Worm (Caenorhabditis elegans) whole organism, midembryonic: ENCODE data around the gene wht-2.

Experiments
- T22C8.4 ChIP-seq: fragments of 200-800 bp; sonication (Bioruptor generic); IDR thresholded peaks from 2 replicates; pipeline ENCODE4 v1.3.6; 2022; ENCODE audit warnings: missing genetic modification characterization, missing compliant biosample characterization
- cog-1 ChIP-seq: sonication (generic microtip); optimal IDR thresholded peaks from 2 replicates; lab custom pipeline; 2016; ENCODE audit warnings: missing genetic modification characterization, missing compliant biosample characterization
- flt-1 ChIP-seq: fragments of 200-800 bp; sonication (Bioruptor generic); IDR thresholded peaks from 2 replicates; pipeline ENCODE4 v1.3.6; 2022; ENCODE audit warnings: missing genetic modification characterization, missing compliant biosample characterization
- klf-2 ChIP-seq: fragments of 200-800 bp; sonication (Bioruptor generic); conservative IDR thresholded peaks from 2 replicates; pipeline ENCODE4 v1.3.6; 2022; ENCODE audit warnings: missing genetic modification reagents, missing genetic modification characterization, missing compliant biosample characterization
- med-1 ChIP-seq: sonication (generic microtip); optimal IDR thresholded peaks from 2 replicates; lab custom pipeline; 2017; ENCODE audit warnings: missing genetic modification characterization, mild to moderate bottlenecking, missing compliant biosample characterization, antibody characterized with exemption, missing genetic modification reagents; ENCODE audit not compliant: insufficient read depth
- ref-1 ChIP-seq: fragments of 200-800 bp; sonication (Bioruptor generic); conservative IDR thresholded peaks from 2 replicates; pipeline ENCODE4 v1.3.6; 2022; ENCODE audit warnings: missing genetic modification reagents, missing genetic modification characterization, missing compliant biosample characterization
- tab-1 ChIP-seq: fragments of 200-800 bp; sonication (Bioruptor generic); IDR thresholded peaks from 2 replicates; pipeline ENCODE4 v1.3.6; 2022; ENCODE audit warnings: missing genetic modification characterization, missing compliant biosample characterization
- ztf-23 ChIP-seq: fragments of 200-800 bp; sonication (Bioruptor generic); IDR thresholded peaks from 2 replicates; pipeline ENCODE4 v1.3.6; 2022; ENCODE audit warnings: missing genetic modification reagents, missing genetic modification characterization, missing compliant biosample characterization
- ztf-29 ChIP-seq: fragments of 200-800 bp; sonication (Bioruptor generic); IDR thresholded peaks from 2 replicates; pipeline ENCODE4 v1.3.6; 2022; ENCODE audit warnings: missing genetic modification reagents, missing genetic modification characterization, missing compliant biosample characterization

ce11 chrIV:11425442-11425841, 44.8 kb upstream of the wht-2 start, which contains the start of gene kin-4:
- TF ChIP-seq flt-1 (GFP tag; lab: Robert Waterston, UW) (no peak), ztf-29 (no peak), ztf-23 (GFP tag; lab: Robert Waterston, UW) (no peak), ref-1 (GFP tag; lab: Robert Waterston, UW) (no peak), klf-2 (GFP tag; lab: Robert Waterston, UW) (no peak), med-1 (GFP tag; lab: Kevin White, UChicago) (no peak), T22C8.4 (no peak), cog-1 (tag; lab: Kevin White, UChicago) (no peak), tab-1 (GFP tag; lab: Robert Waterston, UW) (no peak)
